Fruit fly (Drosophila melanogaster) whole organism, embryonic: Measurements from ENCODE around the gene SclB.

Experiments used
- ATbp ChIP-seq: fragments of 200-800 bp; sonication (Bioruptor generic); optimal IDR thresholded peaks from 2 replicates; lab custom pipeline; 2017; ENCODE audit warnings: missing biosample characterization, mild to moderate bottlenecking, missing genetic modification characterization, missing genetic modification reagents
- BtbVII ChIP-seq: fragments of 200-800 bp; sonication (Bioruptor generic); optimal IDR thresholded peaks from 3 replicates; lab custom pipeline; 2017; ENCODE audit warnings: missing biosample characterization, mild to moderate bottlenecking, missing genetic modification characterization
- CG10147 ChIP-seq: fragments of 200-800 bp; sonication (Bioruptor generic); optimal IDR thresholded peaks from 2 replicates; lab custom pipeline; 2019; ENCODE audit warnings: missing biosample characterization, mild to moderate bottlenecking, missing genetic modification characterization, moderate library complexity
- CG10462 ChIP-seq: fragments of 200-800 bp; sonication (Bioruptor generic); optimal IDR thresholded peaks from 2 replicates; lab custom pipeline; 2016; ENCODE audit warnings: missing biosample characterization, missing genetic modification characterization
- CG12299 ChIP-seq: fragments of 200-800 bp; sonication (Bioruptor generic); optimal IDR thresholded peaks from 2 replicates; lab custom pipeline; 2018; ENCODE audit warnings: missing biosample characterization, mild to moderate bottlenecking, missing genetic modification characterization
- CG13894 ChIP-seq: fragments of 200-800 bp; sonication (Bioruptor generic); optimal IDR thresholded peaks from 3 replicates; lab custom pipeline; 2018; ENCODE audit warnings: missing biosample characterization, mild to moderate bottlenecking, missing genetic modification characterization, moderate library complexity
- CG17385 ChIP-seq: fragments of 200-800 bp; sonication (Bioruptor generic); optimal IDR thresholded peaks from 3 replicates; lab custom pipeline; 2018; ENCODE audit warnings: missing biosample characterization, mild to moderate bottlenecking, missing genetic modification characterization
- CG18599 ChIP-seq: fragments of 200-800 bp; sonication (Bioruptor generic); optimal IDR thresholded peaks from 3 replicates; lab custom pipeline; 2017; ENCODE audit warnings: missing biosample characterization, missing genetic modification characterization, mild to moderate bottlenecking, moderate library complexity, missing genetic modification reagents
- CG2116 ChIP-seq: fragments of 200-800 bp; sonication (Bioruptor generic); optimal IDR thresholded peaks from 3 replicates; lab custom pipeline; 2018; ENCODE audit warnings: missing biosample characterization, mild to moderate bottlenecking, missing genetic modification characterization
- CG3281 ChIP-seq: fragments of 200-800 bp; sonication (Bioruptor generic); optimal IDR thresholded peaks from 3 replicates; lab custom pipeline; 2017; ENCODE audit warnings: missing biosample characterization, mild to moderate bottlenecking, missing genetic modification characterization
- CG3407 ChIP-seq: fragments of 200-800 bp; sonication (Bioruptor generic); optimal IDR thresholded peaks from 2 replicates; lab custom pipeline; 2018; ENCODE audit warnings: missing biosample characterization, mild to moderate bottlenecking, missing genetic modification characterization
- CG6654 ChIP-seq: fragments of 200-800 bp; sonication (Bioruptor generic); optimal IDR thresholded peaks from 2 replicates; lab custom pipeline; 2017; ENCODE audit warnings: missing biosample characterization, mild to moderate bottlenecking, missing genetic modification characterization
- CG7556 ChIP-seq: fragments of 200-800 bp; sonication (Bioruptor generic); optimal IDR thresholded peaks from 2 replicates; lab custom pipeline; 2017; ENCODE audit warnings: missing biosample characterization, mild to moderate bottlenecking, missing genetic modification characterization
- CG8924 ChIP-seq: fragments of 200-800 bp; optimal IDR thresholded peaks from 3 replicates; lab custom pipeline; 2019; ENCODE audit warnings: missing biosample characterization, mild to moderate bottlenecking, missing genetic modification characterization, moderate library complexity
- Chrac-16 ChIP-seq: fragments of 200-800 bp; sonication (Bioruptor generic); optimal IDR thresholded peaks from 3 replicates; lab custom pipeline; 2016; ENCODE audit warnings: missing biosample characterization, missing genetic modification characterization
- D19B ChIP-seq: fragments of 200-800 bp; sonication (Bioruptor generic); optimal IDR thresholded peaks from 2 replicates; lab custom pipeline; 2017; ENCODE audit warnings: missing biosample characterization, mild to moderate bottlenecking, missing genetic modification characterization
- Dek ChIP-seq: fragments of 200-800 bp; sonication (Bioruptor generic); optimal IDR thresholded peaks from 3 replicates; lab custom pipeline; 2019; ENCODE audit warnings: missing biosample characterization, mild to moderate bottlenecking, missing genetic modification characterization, moderate library complexity
- Dll ChIP-seq: fragments of 200-800 bp; sonication (Bioruptor generic); IDR thresholded peaks from 4 replicates; pipeline ENCODE4 v1.3.6; 2022; ENCODE audit warnings: missing biosample characterization, missing genetic modification characterization; ENCODE audit not compliant: partially characterized antibody
- Ets97D ChIP-seq: fragments of 200-800 bp; sonication (Bioruptor generic); optimal IDR thresholded peaks from 3 replicates; lab custom pipeline; 2016; ENCODE audit warnings: missing biosample characterization, missing genetic modification characterization
- Hand ChIP-seq: fragments of 200-800 bp; sonication (Bioruptor generic); optimal IDR thresholded peaks from 2 replicates; lab custom pipeline; 2017; ENCODE audit warnings: mild to moderate bottlenecking, missing biosample characterization, missing genetic modification reagents, missing genetic modification characterization
- Hey ChIP-seq: fragments of 200-800 bp; sonication (Bioruptor generic); optimal IDR thresholded peaks from 3 replicates; lab custom pipeline; 2018; ENCODE audit warnings: missing biosample characterization, mild to moderate bottlenecking, missing genetic modification characterization
- Hsf ChIP-seq: fragments of 200-800 bp; sonication (Bioruptor generic); optimal IDR thresholded peaks from 3 replicates; lab custom pipeline; 2016; ENCODE audit warnings: missing biosample characterization, missing genetic modification characterization
- Med ChIP-seq: fragments of 200-800 bp; sonication (Bioruptor generic); peaks from one replicate; lab custom pipeline; 2016; ENCODE audit warnings: missing biosample characterization, missing genetic modification characterization, mild to moderate bottlenecking, inconsistent platforms, moderate library complexity
- NC2β ChIP-seq: fragments of 200-800 bp; sonication (Bioruptor generic); optimal IDR thresholded peaks from 2 replicates; lab custom pipeline; 2016; ENCODE audit warnings: missing biosample characterization, missing genetic modification characterization
- Oaz ChIP-seq: fragments of 200-800 bp; sonication (Bioruptor generic); IDR thresholded peaks from 2 replicates; pipeline ENCODE4 v1.3.6; 2022; ENCODE audit warnings: missing biosample characterization, missing genetic modification characterization
- Optix ChIP-seq: fragments of 200-800 bp; sonication (Bioruptor generic); IDR thresholded peaks from 3 replicates; pipeline ENCODE4 v1.3.6; 2022; ENCODE audit warnings: missing biosample characterization, missing genetic modification characterization
- Pdp1 ChIP-seq, 2 experiments: fragments of 200-800 bp; sonication (Bioruptor generic); optimal IDR thresholded peaks; 3 replicates each; lab custom pipeline; 2016; ENCODE audit warnings: missing biosample characterization in 2 of 2, missing genetic modification characterization in 2 of 2, mild to moderate bottlenecking in 1 of 2, moderate library complexity in 1 of 2
- Side ChIP-seq: fragments of 200-800 bp; sonication (Bioruptor generic); optimal IDR thresholded peaks from 2 replicates; lab custom pipeline; 2016; ENCODE audit warnings: missing biosample characterization, missing genetic modification characterization
- ap ChIP-seq: fragments of 200-800 bp; sonication (Bioruptor generic); IDR thresholded peaks from 2 replicates; pipeline ENCODE4 v1.3.6; 2022; ENCODE audit warnings: missing biosample characterization, missing genetic modification characterization
- dysf ChIP-seq: fragments of 200-800 bp; sonication (Bioruptor generic); IDR thresholded peaks from 3 replicates; pipeline ENCODE4 v1.3.6; 2022; ENCODE audit warnings: missing biosample characterization, missing genetic modification characterization
- ftz-f1 ChIP-seq: fragments of 200-800 bp; sonication (Bioruptor generic); optimal IDR thresholded peaks from 2 replicates; lab custom pipeline; 2016; ENCODE audit warnings: missing biosample characterization, missing genetic modification characterization
- gcm ChIP-seq: fragments of 200-800 bp; sonication (Bioruptor generic); optimal IDR thresholded peaks from 2 replicates; lab custom pipeline; 2019; ENCODE audit warnings: missing biosample characterization, mild to moderate bottlenecking, missing genetic modification characterization, moderate library complexity
- gro ChIP-seq: fragments of 200-800 bp; sonication (Bioruptor generic); optimal IDR thresholded peaks from 2 replicates; lab custom pipeline; 2016; ENCODE audit warnings: missing biosample characterization, missing genetic modification characterization
- gsb ChIP-seq: fragments of 200-800 bp; sonication (Bioruptor generic); IDR thresholded peaks from 2 replicates; pipeline ENCODE4 v1.3.6; 2022; ENCODE audit warnings: missing biosample characterization, missing genetic modification characterization
- klu ChIP-seq: fragments of 200-800 bp; sonication (Bioruptor generic); IDR thresholded peaks from 2 replicates; pipeline ENCODE4 v1.3.6; 2022; ENCODE audit warnings: missing biosample characterization, missing genetic modification characterization
- pan ChIP-seq, 4 experiments: fragments of >200 bp in 3 of 4; fragments of 200-800 bp in 1 of 4; sonication (Bioruptor generic) in 1 of 4; optimal IDR thresholded peaks in 3 of 4; IDR thresholded peaks in 1 of 4; 2 replicates each; pipeline versions ENCODE4 v1.3.6 to Lab custom; 2017 to 2022; ENCODE audit warnings: missing biosample characterization in 2 of 4, missing genetic modification characterization in 2 of 4, mixed read lengths in 1 of 4
- pzg ChIP-seq: fragments of 200-800 bp; sonication (Bioruptor generic); optimal IDR thresholded peaks from 3 replicates; lab custom pipeline; 2018; ENCODE audit warnings: missing biosample characterization, mild to moderate bottlenecking, missing genetic modification characterization, moderate library complexity
- row ChIP-seq: fragments of 200-800 bp; sonication (Bioruptor generic); IDR thresholded peaks from 3 replicates; pipeline ENCODE4 v1.3.6; 2022; ENCODE audit warnings: missing biosample characterization, missing genetic modification characterization
- wek ChIP-seq: fragments of 200-800 bp; sonication (Bioruptor generic); optimal IDR thresholded peaks from 3 replicates; lab custom pipeline; 2018; ENCODE audit warnings: missing biosample characterization, mild to moderate bottlenecking, missing genetic modification characterization, moderate library complexity

SclB gene

dm6 chr2L:16819714-16820113, 18.1 kb upstream of the SclB start (continued):
- TF ChIP-seq gcm (GFP tag; lab: Kevin White, UChicago): peak; percentile 40
- peak; percentile 6 for TF ChIP-seq Hand (GFP tag; lab: Kevin White, UChicago)
- no peak for TF ChIP-seq gro (GFP tag; lab: Kevin White, UChicago)
- no peak for TF ChIP-seq Chrac-16 (GFP tag; lab: Kevin White, UChicago)
- TF ChIP-seq CG8924 (tag; lab: Kevin White, UChicago): peak; percentile 20
- peak; percentile 9 for TF ChIP-seq CG17385 (GFP tag; lab: Kevin White, UChicago)
- peak; percentile 5 for TF ChIP-seq Dek (tag; lab: Kevin White, UChicago)
- TF ChIP-seq ATbp (GFP tag; lab: Kevin White, UChicago): peak; percentile 15
- TF ChIP-seq CG18599 (GFP tag; lab: Kevin White, UChicago): peak; percentile 36
- no peak for TF ChIP-seq Ets97D (GFP tag; lab: Kevin White, UChicago)
- TF ChIP-seq Med (GFP tag; lab: Kevin White, UChicago): peak; percentile 29
- peak; percentile 28 for TF ChIP-seq CG10147
- TF ChIP-seq CG12299 (tag; lab: Kevin White, UChicago): peak; percentile 32
- peak; percentile 86 for TF ChIP-seq CG13894 (tag; lab: Kevin White, UChicago)
- no peak for TF ChIP-seq CG6654 (GFP tag; lab: Kevin White, UChicago)
- peak; percentile 30 for TF ChIP-seq Hey (tag; lab: Kevin White, UChicago)
- peak; percentile 65 for TF ChIP-seq CG3281 (GFP tag; lab: Kevin White, UChicago)
- no peak for TF ChIP-seq CG2116 (GFP tag; lab: Kevin White, UChicago)
- no peak for TF ChIP-seq NC2β (GFP tag; lab: Kevin White, UChicago)
- TF ChIP-seq, all 482 proteins: peak for 68

dm6 chr2L:16820993-16821392, 16.8 kb upstream of the SclB start, which contains the start of gene CG13280:
Gene CG13280 (minus strand): TSS chr2L:16821093.
- TF ChIP-seq row (GFP tag; lab: Robert Waterston, UW) (no peak), Optix (no peak), dysf (GFP tag; lab: Robert Waterston, UW) (no peak), Dll (no peak), ap (GFP tag; lab: Robert Waterston, UW) (no peak), pan (optimal IDR thresholded peaks at IDR 0.05; lab: Kevin White, UChicago) (no peak), pan (GFP tag; optimal IDR thresholded peaks at IDR 0.05 in 1 of 2, IDR thresholded peaks at IDR 0.05 in 1 of 2) (no peak), Oaz (GFP tag; lab: Robert Waterston, UW) (no peak), Side (GFP tag; lab: Kevin White, UChicago) (no peak), wek (GFP tag; lab: Kevin White, UChicago) (no peak), D19B (GFP tag; lab: Kevin White, UChicago) (no peak), Pdp1 (GFP tag; optimal IDR thresholded peaks at IDR 0.05; lab: Kevin White, UChicago) (no peak), klu (GFP tag; lab: Robert Waterston, UW) (no peak), ftz-f1 (GFP tag; lab: Kevin White, UChicago) (no peak), CG10462 (no peak), CG7556 (GFP tag; lab: Kevin White, UChicago) (no peak), pzg (GFP tag; lab: Kevin White, UChicago) (no peak), CG3407 (no peak), BtbVII (GFP tag; lab: Kevin White, UChicago) (no peak), gsb (GFP tag; lab: Robert Waterston, UW) (no peak), Hsf (GFP tag; lab: Kevin White, UChicago) (no peak)
